Worm (Caenorhabditis elegans) whole organism, late embryonic: ENCODE measurements around the gene nhr-147.

ENCODE experiments used
- ceh-24 ChIP-seq: sonication (generic microtip); optimal IDR thresholded peaks from 2 replicates; lab custom pipeline; 2016; ENCODE audit warnings: mild to moderate bottlenecking, missing genetic modification characterization, missing compliant biosample characterization
- ceh-31 ChIP-seq: sonication (generic microtip); optimal IDR thresholded peaks from 2 replicates; lab custom pipeline; 2016; ENCODE audit warnings: missing genetic modification characterization, missing compliant biosample characterization
- elt-2 ChIP-seq: sonication (generic microtip); optimal IDR thresholded peaks from 2 replicates; lab custom pipeline; 2016; ENCODE audit warnings: missing genetic modification reagents, missing genetic modification characterization, missing compliant biosample characterization
- fkh-10 ChIP-seq: fragments of 150-350 bp; optimal IDR thresholded peaks from 2 replicates; lab custom pipeline; 2014; ENCODE audit warnings: missing biosample characterization, missing genetic modification reagents, missing genetic modification characterization
- madf-2 ChIP-seq: sonication (generic microtip); optimal IDR thresholded peaks from 2 replicates; lab custom pipeline; 2017; ENCODE audit warnings: missing genetic modification characterization, missing compliant biosample characterization
- pag-3 ChIP-seq: sonication (generic microtip); optimal IDR thresholded peaks from 2 replicates; lab custom pipeline; 2016; ENCODE audit warnings: missing compliant biosample characterization, missing genetic modification characterization, borderline replicate concordance
- pax-1 ChIP-seq: fragments of 150-350 bp; optimal IDR thresholded peaks from 2 replicates; lab custom pipeline; 2014; ENCODE audit warnings: missing biosample characterization, missing genetic modification characterization
- rnt-1 ChIP-seq: sonication (generic microtip); optimal IDR thresholded peaks from 2 replicates; lab custom pipeline; 2016; ENCODE audit warnings: missing genetic modification characterization, missing compliant biosample characterization
- unc-86 ChIP-seq: sonication (generic microtip); optimal IDR thresholded peaks from 2 replicates; lab custom pipeline; 2016; ENCODE audit warnings: missing genetic modification characterization, missing compliant biosample characterization

- TF ChIP-seq pag-3 (tag; lab: Kevin White, UChicago) (no peak), rnt-1 (no peak), ceh-31 (tag; lab: Kevin White, UChicago) (no peak), elt-2 (tag; lab: Kevin White, UChicago) (no peak), fkh-10 (GFP tag; lab: Kevin White, UChicago) (no peak), ceh-24 (tag; lab: Kevin White, UChicago) (no peak), unc-86 (tag; lab: Kevin White, UChicago) (no peak), pax-1 (tag; lab: Kevin White, UChicago) (no peak), madf-2 (tag; lab: Kevin White, UChicago) (no peak)
Measured at ce11 chrV:7356684-7357083, 11.1 kb downstream of the nhr-147 start, which contains the start of gene C03G6.21.
